Worm (Caenorhabditis elegans) whole organism, late embryonic: ENCODE measurements around the gene vars-1.

Source experiments
- ceh-14 ChIP-seq: sonication (generic microtip); optimal IDR thresholded peaks from 2 replicates; lab custom pipeline; 2016; ENCODE audit warnings: missing genotype, missing genetic modification characterization, missing compliant biosample characterization
- ceh-6 ChIP-seq: fragments of 200-800 bp; sonication (Bioruptor generic); optimal IDR thresholded peaks from 2 replicates; lab custom pipeline; 2018; ENCODE audit warnings: mild to moderate bottlenecking, missing genetic modification characterization, missing compliant biosample characterization
- elt-2 ChIP-seq: sonication (generic microtip); optimal IDR thresholded peaks from 2 replicates; lab custom pipeline; 2016; ENCODE audit warnings: missing genetic modification reagents, missing genetic modification characterization, missing compliant biosample characterization
- hlh-8 ChIP-seq: sonication (generic microtip); optimal IDR thresholded peaks from 2 replicates; lab custom pipeline; 2016; ENCODE audit warnings: missing genotype, missing genetic modification characterization, missing compliant biosample characterization
- madf-2 ChIP-seq: sonication (generic microtip); optimal IDR thresholded peaks from 2 replicates; lab custom pipeline; 2017; ENCODE audit warnings: missing genetic modification characterization, missing compliant biosample characterization
- mec-3 ChIP-seq: sonication (generic microtip); optimal IDR thresholded peaks from 2 replicates; lab custom pipeline; 2016; ENCODE audit warnings: borderline replicate concordance, missing genetic modification characterization, missing compliant biosample characterization
- pqm-1 ChIP-seq: sonication (generic microtip); optimal IDR thresholded peaks from 2 replicates; lab custom pipeline; 2016; ENCODE audit warnings: missing genetic modification characterization, missing compliant biosample characterization
- rnt-1 ChIP-seq: sonication (generic microtip); optimal IDR thresholded peaks from 2 replicates; lab custom pipeline; 2016; ENCODE audit warnings: missing genetic modification characterization, missing compliant biosample characterization
- tbx-2 ChIP-seq: sonication (generic microtip); optimal IDR thresholded peaks from 2 replicates; lab custom pipeline; 2016; ENCODE audit warnings: missing genetic modification characterization, missing compliant biosample characterization

DNA sequence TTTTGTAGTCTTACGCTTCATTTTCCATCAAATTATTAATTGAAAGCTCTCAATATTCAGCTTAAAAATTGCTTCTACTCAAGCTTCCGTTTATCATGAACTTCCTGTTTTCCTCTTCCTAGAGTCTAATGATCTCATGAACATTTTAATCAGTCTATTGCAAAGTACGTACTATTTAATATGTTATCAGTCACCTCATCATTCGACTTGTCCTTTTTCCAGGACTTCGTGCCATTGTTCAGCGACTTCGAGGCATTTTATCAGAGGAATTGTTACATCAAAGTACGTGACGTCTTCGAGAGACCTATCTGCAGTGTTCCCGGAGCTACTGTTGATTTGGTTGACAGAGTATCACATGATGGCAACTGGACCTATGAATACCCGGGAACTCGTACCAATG, 11.4 kb upstream of the vars-1 start:
- no peak for TF ChIP-seq rnt-1 (tag; lab: Kevin White, UChicago)
- TF ChIP-seq mec-3, result no peak
- TF ChIP-seq madf-2 (tag; lab: Kevin White, UChicago), result no peak
- TF ChIP-seq pqm-1, result no peak
- TF ChIP-seq elt-2 (tag; lab: Kevin White, UChicago), result no peak
- no peak for TF ChIP-seq ceh-14
- no peak for TF ChIP-seq ceh-6 (GFP tag; lab: Kevin White, UChicago)
- no peak for TF ChIP-seq hlh-8 (tag; lab: Kevin White, UChicago)
- no peak for TF ChIP-seq tbx-2 (tag; lab: Kevin White, UChicago)
